Fruit fly (Drosophila melanogaster) whole organism, wandering third instar larva: ENCODE measurements around the gene CG13876.

Experiments
- Abd-B ChIP-seq: fragments of >200 bp; optimal IDR thresholded peaks from 2 replicates; lab custom pipeline; 2017; ENCODE audit warnings: missing biosample characterization, missing genetic modification characterization
- CG32264 ChIP-seq: fragments of 200-800 bp; sonication (Bioruptor generic); optimal IDR thresholded peaks from 2 replicates; lab custom pipeline; 2016; ENCODE audit warnings: missing biosample characterization, missing genetic modification characterization
- CG9705 ChIP-seq: fragments of 200-800 bp; sonication (Bioruptor generic); optimal IDR thresholded peaks from 2 replicates; lab custom pipeline; 2018; ENCODE audit warnings: missing biosample characterization, mild to moderate bottlenecking, missing genetic modification characterization
- CrebA ChIP-seq: fragments of 200-800 bp; sonication (Bioruptor generic); optimal IDR thresholded peaks from 2 replicates; lab custom pipeline; 2016; ENCODE audit warnings: missing biosample characterization, mild to moderate bottlenecking, missing genetic modification characterization, borderline replicate concordance
- Dfd ChIP-seq: fragments of >200 bp; optimal IDR thresholded peaks from 2 replicates; lab custom pipeline; 2017; ENCODE audit warnings: missing biosample characterization, missing genetic modification characterization
- GATAd ChIP-seq: sonication (Bioruptor generic); optimal IDR thresholded peaks from 2 replicates; lab custom pipeline; 2016; ENCODE audit warnings: missing biosample characterization, missing genetic modification characterization
- HLH106 ChIP-seq: fragments of 200-800 bp; optimal IDR thresholded peaks from 3 replicates; lab custom pipeline; 2019; ENCODE audit warnings: missing biosample characterization, mild to moderate bottlenecking, missing genetic modification characterization, moderate library complexity
- Hnf4 ChIP-seq: fragments of 200-800 bp; sonication (Bioruptor generic); optimal IDR thresholded peaks from 2 replicates; lab custom pipeline; 2016; ENCODE audit warnings: missing biosample characterization, mild to moderate bottlenecking, missing genetic modification characterization
- Hr78 ChIP-seq: fragments of >200 bp; optimal IDR thresholded peaks from 2 replicates; lab custom pipeline; 2017; ENCODE audit warnings: missing biosample characterization, missing genetic modification characterization
- Hr83 ChIP-seq: fragments of 200-300 bp; sonication (Bioruptor generic); optimal IDR thresholded peaks from 2 replicates; lab custom pipeline; 2016; ENCODE audit warnings: missing biosample characterization, mild to moderate bottlenecking, missing genetic modification characterization, moderate library complexity; ENCODE audit not compliant: poor library complexity, severe bottlenecking
- Mio ChIP-seq: sonication (Bioruptor generic); optimal IDR thresholded peaks from 2 replicates; lab custom pipeline; 2016; ENCODE audit warnings: missing biosample characterization, missing genetic modification characterization
- OdsH ChIP-seq: fragments of 200-800 bp; sonication (Bioruptor generic); optimal IDR thresholded peaks from 2 replicates; lab custom pipeline; 2016; ENCODE audit warnings: missing biosample characterization, mild to moderate bottlenecking, missing genetic modification characterization
- Rel ChIP-seq, 2 experiments: fragments of 200-800 bp; sonication (Bioruptor generic) in 1 of 2; optimal IDR thresholded peaks; 2 replicates in 1 of 2; 3 replicates in 1 of 2; lab custom pipeline; 2016 to 2019; ENCODE audit warnings: mild to moderate bottlenecking in 2 of 2, missing biosample characterization in 2 of 2, missing genetic modification characterization in 2 of 2, moderate library complexity in 1 of 2
- Sp1 ChIP-seq: fragments of 200-800 bp; sonication (Bioruptor generic); optimal IDR thresholded peaks from 3 replicates; lab custom pipeline; 2019; ENCODE audit warnings: missing biosample characterization, mild to moderate bottlenecking, missing genetic modification characterization, moderate library complexity
- Vsx2 ChIP-seq: fragments of 200-300, 225-300 bp; sonication (Bioruptor generic); optimal IDR thresholded peaks from 2 replicates; lab custom pipeline; 2018; ENCODE audit warnings: missing biosample characterization, missing genetic modification characterization; ENCODE audit not compliant: partially characterized antibody
- br ChIP-seq: fragments of 200-800 bp; sonication (Bioruptor generic); optimal IDR thresholded peaks from 2 replicates; lab custom pipeline; 2016; ENCODE audit warnings: missing biosample characterization, missing genetic modification characterization
- brk ChIP-seq: fragments of 200-800 bp; sonication (Bioruptor generic); optimal IDR thresholded peaks from 2 replicates; lab custom pipeline; 2016; ENCODE audit warnings: missing biosample characterization, mild to moderate bottlenecking, missing genetic modification characterization
- dmrt93B ChIP-seq: fragments of 200-800 bp; sonication (Bioruptor generic); optimal IDR thresholded peaks from 2 replicates; lab custom pipeline; 2018; ENCODE audit warnings: missing biosample characterization, mild to moderate bottlenecking, missing genetic modification characterization
- dsf ChIP-seq: sonication (Bioruptor generic); optimal IDR thresholded peaks from 2 replicates; lab custom pipeline; 2016; ENCODE audit warnings: missing biosample characterization, missing genetic modification characterization, borderline replicate concordance
- ey ChIP-seq: fragments of 200-800 bp; sonication (Bioruptor generic); optimal IDR thresholded peaks from 2 replicates; lab custom pipeline; 2016; ENCODE audit warnings: missing biosample characterization, missing genetic modification characterization
- foxo ChIP-seq, 2 experiments: fragments of 200-800 bp; sonication (Bioruptor generic); optimal IDR thresholded peaks; 2 replicates in 1 of 2; 3 replicates in 1 of 2; lab custom pipeline; 2016 to 2017; ENCODE audit warnings: missing biosample characterization in 2 of 2, missing genetic modification characterization in 2 of 2
- fru ChIP-seq: fragments of 200-800 bp; sonication (Bioruptor generic); optimal IDR thresholded peaks from 3 replicates; lab custom pipeline; 2016; ENCODE audit warnings: missing biosample characterization, mild to moderate bottlenecking, missing genetic modification characterization
- h ChIP-seq: fragments of 200-800 bp; sonication (Bioruptor generic); optimal IDR thresholded peaks from 3 replicates; lab custom pipeline; 2016; ENCODE audit warnings: missing biosample characterization, mild to moderate bottlenecking, missing genetic modification characterization
- jim ChIP-seq: fragments of 175-275, 200-325 bp; sonication (Bioruptor generic); optimal IDR thresholded peaks from 2 replicates; lab custom pipeline; 2016; ENCODE audit warnings: missing biosample characterization, mild to moderate bottlenecking, missing genetic modification characterization
- lola ChIP-seq: fragments of >200 bp; optimal IDR thresholded peaks from 2 replicates; lab custom pipeline; 2017; ENCODE audit warnings: missing biosample characterization, missing genetic modification characterization
- pan ChIP-seq: fragments of >200 bp; optimal IDR thresholded peaks from 2 replicates; lab custom pipeline; 2017
- psq ChIP-seq: fragments of 200-800 bp; sonication (Bioruptor generic); optimal IDR thresholded peaks from 3 replicates; lab custom pipeline; 2017; ENCODE audit warnings: missing biosample characterization, mild to moderate bottlenecking, missing genetic modification characterization, moderate library complexity
- rgr ChIP-seq: fragments of 200-800 bp; sonication (Bioruptor generic); optimal IDR thresholded peaks from 3 replicates; lab custom pipeline; 2016; ENCODE audit warnings: missing biosample characterization, mild to moderate bottlenecking, missing genetic modification characterization
- sage ChIP-seq: fragments of 200-800 bp; sonication (Bioruptor generic); optimal IDR thresholded peaks from 2 replicates; lab custom pipeline; 2016; ENCODE audit warnings: missing biosample characterization, mild to moderate bottlenecking, missing genetic modification characterization
- sv ChIP-seq: fragments of 200-800 bp; sonication (Bioruptor generic); optimal IDR thresholded peaks from 3 replicates; lab custom pipeline; 2016; ENCODE audit warnings: missing biosample characterization, missing genetic modification characterization
- tai ChIP-seq: sonication (Bioruptor generic); optimal IDR thresholded peaks from 2 replicates; lab custom pipeline; 2016; ENCODE audit warnings: missing biosample characterization, missing genetic modification characterization
- usp ChIP-seq: fragments of >200 bp; optimal IDR thresholded peaks from 2 replicates; lab custom pipeline; 2017; ENCODE audit warnings: missing biosample characterization, missing genetic modification characterization
- woc ChIP-seq: sonication (Bioruptor generic); optimal IDR thresholded peaks from 2 replicates; lab custom pipeline; 2016; ENCODE audit warnings: missing biosample characterization, mild to moderate bottlenecking, missing genetic modification characterization

Gene CG13876

DNA sequence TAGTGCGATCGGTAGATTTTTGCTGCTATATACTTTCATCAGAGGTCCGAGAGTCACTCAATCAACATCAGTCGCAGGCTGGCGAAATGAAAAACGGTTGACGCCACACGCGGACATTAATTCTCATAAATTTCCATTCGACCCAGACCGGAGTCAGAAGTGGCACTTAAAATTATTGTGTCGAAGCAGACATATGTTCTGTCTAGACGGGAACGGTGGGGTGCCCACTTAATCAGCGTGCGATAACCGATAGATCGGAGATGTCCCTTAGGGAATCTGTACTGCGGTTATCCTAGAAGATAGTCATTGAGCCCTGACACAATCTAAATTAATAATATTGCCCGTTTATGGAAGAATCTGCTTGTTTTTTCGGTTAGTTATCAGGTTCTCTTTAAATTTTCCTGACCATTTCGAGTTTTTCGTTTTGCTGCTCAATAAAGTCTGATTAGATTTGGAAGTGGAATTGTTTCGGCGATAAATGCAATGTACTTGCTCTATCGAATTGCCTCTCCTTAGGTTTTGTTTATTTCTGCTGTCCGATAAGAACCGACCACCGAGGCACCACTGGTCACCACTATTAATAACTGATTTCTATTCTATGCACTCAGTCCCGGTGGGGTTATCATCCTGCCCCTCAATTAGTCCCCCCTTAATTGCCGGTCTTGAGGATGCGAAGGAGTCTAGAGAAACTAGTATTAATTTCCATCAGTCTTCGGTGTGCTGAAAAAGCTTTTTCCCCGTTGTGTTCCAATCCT lies 43.9 kb upstream of the CG13876 start:
- TF ChIP-seq pan (lab: Kevin White, UChicago) (no peak), h (GFP tag; lab: Kevin White, UChicago) (no peak), sage (GFP tag; lab: Kevin White, UChicago) (no peak), Hr78 (GFP tag; lab: Kevin White, UChicago) (no peak), psq (GFP tag; lab: Kevin White, UChicago) (no peak), tai (GFP tag; lab: Kevin White, UChicago) (no peak), fru (GFP tag; lab: Kevin White, UChicago) (no peak), ey (GFP tag; lab: Kevin White, UChicago) (no peak), CrebA (GFP tag; lab: Kevin White, UChicago) (no peak), Mio (GFP tag; lab: Kevin White, UChicago) (no peak), Sp1 (no peak), dsf (GFP tag; lab: Kevin White, UChicago) (no peak), Abd-B (GFP tag; lab: Kevin White, UChicago) (no peak), Dfd (no peak), br (GFP tag; lab: Kevin White, UChicago) (no peak), jim (GFP tag; lab: Kevin White, UChicago) (no peak), CG9705 (GFP tag; lab: Kevin White, UChicago) (no peak), Hr83 (GFP tag; lab: Kevin White, UChicago) (no peak)

DNA sequence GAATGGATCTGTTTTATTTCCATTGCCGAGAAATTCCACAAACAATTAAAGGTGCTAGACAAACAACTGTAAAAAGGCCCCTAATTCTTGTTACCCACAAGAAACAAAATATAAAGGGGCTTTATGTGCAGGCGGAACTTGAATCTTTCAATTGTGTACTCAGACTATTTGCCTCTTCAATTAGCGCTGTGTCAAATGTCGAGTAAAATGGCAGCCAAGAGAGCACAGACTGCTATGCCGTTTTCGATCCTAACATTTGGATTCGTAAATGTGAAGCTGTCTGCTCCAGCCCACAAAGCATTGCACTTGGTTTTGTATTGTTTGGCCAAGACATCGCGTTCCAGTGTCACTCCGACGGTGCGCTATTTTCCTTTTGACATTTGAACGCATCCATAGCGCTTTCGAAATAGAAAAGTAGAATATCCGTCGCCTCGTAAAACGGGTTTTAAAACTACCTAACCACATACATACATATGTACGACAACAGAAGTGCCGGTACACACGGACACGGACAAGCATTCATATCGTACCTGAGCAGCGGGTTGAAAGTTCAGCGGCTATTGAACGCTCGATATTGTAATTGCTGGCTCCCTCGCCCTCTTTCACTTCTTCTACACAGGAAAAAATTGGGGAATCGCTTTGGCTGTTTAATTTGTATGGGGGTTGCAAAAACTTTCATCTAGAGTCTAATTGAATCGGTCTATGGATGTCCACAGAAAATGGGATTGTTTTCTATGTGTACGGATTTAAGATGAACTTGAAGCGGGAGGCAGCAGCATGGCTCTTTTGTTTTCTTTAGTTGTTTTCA lies 39.7 kb upstream of the CG13876 start:
- TF ChIP-seq woc: peak; percentile 14
- peak; percentile 37 for TF ChIP-seq br (GFP tag; lab: Kevin White, UChicago)
- TF ChIP-seq Sp1: peak; percentile 54
- TF ChIP-seq foxo (GFP tag; optimal IDR thresholded peaks at IDR 0.05; lab: Kevin White, UChicago): peak in 1 of 2 experiments; percentile 58
- TF ChIP-seq psq (GFP tag; lab: Kevin White, UChicago): no peak
- peak; percentile 60 for TF ChIP-seq h (GFP tag; lab: Kevin White, UChicago)
- no peak for TF ChIP-seq Rel (GFP tag; optimal IDR thresholded peaks at IDR 0.05; lab: Kevin White, UChicago)
- TF ChIP-seq Rel (tag; optimal IDR thresholded peaks at IDR 0.05; lab: Kevin White, UChicago): no peak
- peak; percentile 77 for TF ChIP-seq fru (GFP tag; lab: Kevin White, UChicago)
- TF ChIP-seq OdsH (GFP tag; lab: Kevin White, UChicago): peak; percentile 27
- peak; percentile 1 for TF ChIP-seq Hnf4
- peak; percentile 57 for TF ChIP-seq HLH106 (tag; lab: Kevin White, UChicago)
- TF ChIP-seq CG32264 (GFP tag; lab: Kevin White, UChicago): no peak
- TF ChIP-seq ey (GFP tag; lab: Kevin White, UChicago): peak; percentile 50
- no peak for TF ChIP-seq pan (lab: Kevin White, UChicago)
- peak; percentile 33 for TF ChIP-seq rgr (GFP tag; lab: Kevin White, UChicago)
- TF ChIP-seq tai (GFP tag; lab: Kevin White, UChicago): no peak

DNA sequence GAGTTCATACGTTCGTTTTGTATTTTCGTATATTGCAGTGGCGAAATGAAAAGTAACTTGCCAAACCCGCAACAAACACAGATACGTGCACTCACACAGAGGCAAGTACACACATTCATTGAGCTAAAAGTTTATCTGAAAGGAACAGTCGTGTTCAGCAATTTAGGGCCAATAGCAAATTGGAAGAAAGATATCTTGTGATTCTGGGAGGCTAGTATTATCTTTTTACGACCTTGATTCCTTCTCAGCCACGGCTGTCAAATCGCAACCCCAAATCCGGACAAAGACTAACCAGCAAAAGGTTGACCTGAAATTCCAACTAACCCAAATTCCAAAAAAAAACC lies 39.2 kb upstream of the CG13876 start:
- TF ChIP-seq HLH106 (tag; lab: Kevin White, UChicago): peak; percentile 17
- no peak for TF ChIP-seq lola (GFP tag; lab: Kevin White, UChicago)
- TF ChIP-seq Sp1: peak; percentile 16
- TF ChIP-seq Vsx2: no peak
- no peak for TF ChIP-seq brk
- TF ChIP-seq Hr78 (GFP tag; lab: Kevin White, UChicago): no peak
- TF ChIP-seq psq (GFP tag; lab: Kevin White, UChicago): peak; percentile 23
- TF ChIP-seq woc: peak; percentile 4
- peak; percentile 10 for TF ChIP-seq dmrt93B (GFP tag; lab: Kevin White, UChicago)
- no peak for TF ChIP-seq br (GFP tag; lab: Kevin White, UChicago)
- TF ChIP-seq fru (GFP tag; lab: Kevin White, UChicago): peak; percentile 65
- no peak for TF ChIP-seq sv (GFP tag; lab: Kevin White, UChicago)
- TF ChIP-seq foxo (GFP tag; optimal IDR thresholded peaks at IDR 0.05; lab: Kevin White, UChicago): peak in 1 of 2 experiments; percentile 45
- no peak for TF ChIP-seq jim (GFP tag; lab: Kevin White, UChicago)
- no peak for TF ChIP-seq usp (GFP tag; lab: Kevin White, UChicago)
- no peak for TF ChIP-seq GATAd (GFP tag; lab: Kevin White, UChicago)
- peak; percentile 17 for TF ChIP-seq ey (GFP tag; lab: Kevin White, UChicago)
- peak; percentile 17 for TF ChIP-seq OdsH (GFP tag; lab: Kevin White, UChicago)
- no peak for TF ChIP-seq CG32264 (GFP tag; lab: Kevin White, UChicago)
- no peak for TF ChIP-seq tai (GFP tag; lab: Kevin White, UChicago)
- TF ChIP-seq, all 38 proteins: peak for 9
